Fruit fly (Drosophila melanogaster): ENCODE results near the gene Dhps.

Gene Dhps

dm6 chr3L:8185263-8186227, 12.5 kb upstream of the Dhps start:
- TF ChIP-seq HLH106 (tag; optimal IDR thresholded peaks at IDR 0.05) (peak; percentile 28), br (GFP tag; optimal IDR thresholded peaks at IDR 0.05) (peak; percentile 56), ey (GFP tag; optimal IDR thresholded peaks at IDR 0.05) (peak; percentile 62), dsf (GFP tag; optimal IDR thresholded peaks at IDR 0.05; ENCODE audit: borderline replicate concordance) (no peak), OdsH (GFP tag; optimal IDR thresholded peaks at IDR 0.05) (peak; percentile 26), sage (GFP tag; optimal IDR thresholded peaks at IDR 0.05) (no peak), fru (GFP tag; optimal IDR thresholded peaks at IDR 0.05) (peak; percentile 85), Hr83 (GFP tag; optimal IDR thresholded peaks at IDR 0.05; ENCODE audit: poor library complexity, severe bottlenecking) (no peak), Hnf4 (GFP tag; optimal IDR thresholded peaks at IDR 0.05) (peak; percentile 50), Sp1 (GFP tag; optimal IDR thresholded peaks at IDR 0.05) (peak; percentile 33), foxo (GFP tag; optimal IDR thresholded peaks at IDR 0.05) (peak in 1 of 2 experiments; percentile 56), pan (optimal IDR thresholded peaks at IDR 0.05) (no peak), rgr (GFP tag; optimal IDR thresholded peaks at IDR 0.05) (peak; percentile 47), dmrt93B (GFP tag; optimal IDR thresholded peaks at IDR 0.05) (no peak), sv (GFP tag; optimal IDR thresholded peaks at IDR 0.05) (peak; percentile 60), woc (GFP tag; optimal IDR thresholded peaks at IDR 0.05) (peak; percentile 50), h (GFP tag; optimal IDR thresholded peaks at IDR 0.05) (peak; percentile 88), psq (GFP tag; optimal IDR thresholded peaks at IDR 0.05) (peak; percentile 45), Jra (GFP tag; optimal IDR thresholded peaks at IDR 0.05) (peak; percentile 68), CrebA (GFP tag; optimal IDR thresholded peaks at IDR 0.05; ENCODE audit: borderline replicate concordance) (no peak)

DNA sequence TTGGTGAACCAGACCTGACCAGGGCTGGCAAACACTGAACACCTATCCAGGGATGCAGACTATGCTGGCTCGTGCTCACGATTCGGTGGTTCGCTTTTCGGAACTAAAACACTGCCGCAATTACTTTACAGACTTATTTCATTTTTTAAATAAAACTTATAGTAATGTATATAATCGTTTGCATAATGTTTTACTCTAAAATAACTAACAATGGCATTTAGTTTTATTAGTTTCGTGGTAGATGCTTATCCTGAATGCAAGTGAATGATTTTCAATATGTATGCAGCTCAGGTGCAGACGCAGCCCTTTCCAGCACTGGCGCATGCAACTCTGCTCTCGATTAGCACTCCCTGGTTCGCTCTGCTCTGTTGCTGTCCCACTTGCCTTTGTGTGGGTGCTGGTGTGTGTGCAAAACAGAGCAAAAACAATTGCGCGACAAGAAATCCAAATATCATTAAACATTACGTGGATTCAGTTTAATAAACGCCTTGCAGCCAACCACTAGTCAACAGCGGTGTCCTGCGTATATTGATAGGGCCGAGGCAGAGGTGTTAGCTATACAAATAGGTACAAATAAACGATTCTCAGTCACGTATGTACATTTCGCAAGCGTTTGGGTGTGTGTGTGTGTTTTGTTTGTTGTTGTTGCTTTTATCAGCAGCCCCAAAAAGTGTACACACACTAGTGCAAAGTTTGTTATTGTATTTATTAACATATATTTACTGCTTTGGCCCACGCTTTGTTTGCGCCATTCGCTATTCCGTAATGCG, 11.2 kb upstream of the Dhps start, which contains the start of the genes ERR and Atg18a:
TSS of gene ERR (minus strand) at position 45 of the 770 bp plus-strand sequence.
TSS of gene Atg18a (plus strand) at position 231 of the 770 bp plus-strand sequence.
- TF ChIP-seq fru (GFP tag; optimal IDR thresholded peaks at IDR 0.05) (peak; percentile 87), Jra (GFP tag; optimal IDR thresholded peaks at IDR 0.05) (peak; percentile 88), dl (GFP tag; optimal IDR thresholded peaks at IDR 0.05; ENCODE audit: insufficient read depth in 1 of 2, partially characterized antibody in 2 of 2) (no peak), woc (GFP tag; optimal IDR thresholded peaks at IDR 0.05) (peak; percentile 91), N (GFP tag; optimal IDR thresholded peaks at IDR 0.05) (peak; percentile 63), rgr (GFP tag; optimal IDR thresholded peaks at IDR 0.05) (peak; percentile 87), Mio (GFP tag; optimal IDR thresholded peaks at IDR 0.05) (peak; percentile 35), brk (GFP tag; optimal IDR thresholded peaks at IDR 0.05) (no peak), sage (GFP tag; optimal IDR thresholded peaks at IDR 0.05) (peak; percentile 50), sv (GFP tag; optimal IDR thresholded peaks at IDR 0.05) (peak; percentile 90), OdsH (GFP tag; optimal IDR thresholded peaks at IDR 0.05) (peak; percentile 85), pan (optimal IDR thresholded peaks at IDR 0.05) (no peak), Abd-B (GFP tag; optimal IDR thresholded peaks at IDR 0.05) (no peak), Dfd (GFP tag; optimal IDR thresholded peaks at IDR 0.05) (no peak), ey (GFP tag; optimal IDR thresholded peaks at IDR 0.05) (peak; percentile 84), foxo (GFP tag; optimal IDR thresholded peaks at IDR 0.05) (peak in 1 of 2 experiments; percentile 92), h (GFP tag; optimal IDR thresholded peaks at IDR 0.05) (peak; percentile 91), Dif (GFP tag; optimal IDR thresholded peaks at IDR 0.05; ENCODE audit: partially characterized antibody) (peak; percentile 5), Hnf4 (GFP tag; optimal IDR thresholded peaks at IDR 0.05) (peak; percentile 90), tai (GFP tag; optimal IDR thresholded peaks at IDR 0.05) (no peak), GATAd (GFP tag; optimal IDR thresholded peaks at IDR 0.05) (peak; percentile 74), CG32264 (GFP tag; optimal IDR thresholded peaks at IDR 0.05) (peak; percentile 29), CG9705 (GFP tag; optimal IDR thresholded peaks at IDR 0.05) (peak; percentile 85), Hr78 (GFP tag; optimal IDR thresholded peaks at IDR 0.05) (no peak), Hr83 (GFP tag; optimal IDR thresholded peaks at IDR 0.05; ENCODE audit: poor library complexity, severe bottlenecking) (peak; percentile 88), Sp1 (GFP tag; optimal IDR thresholded peaks at IDR 0.05) (peak; percentile 86), Myc (optimal IDR thresholded peaks at IDR 0.05) (peak; percentile 49), CrebA (GFP tag; optimal IDR thresholded peaks at IDR 0.05; ENCODE audit: borderline replicate concordance) (no peak), dmrt93B (GFP tag; optimal IDR thresholded peaks at IDR 0.05) (peak; percentile 91), HLH106 (tag; optimal IDR thresholded peaks at IDR 0.05) (peak; percentile 93), Vsx2 (GFP tag; optimal IDR thresholded peaks at IDR 0.05; ENCODE audit: partially characterized antibody) (no peak), jim (GFP tag; optimal IDR thresholded peaks at IDR 0.05) (peak; percentile 36), psq (GFP tag; optimal IDR thresholded peaks at IDR 0.05) (peak; percentile 76), lola (GFP tag; optimal IDR thresholded peaks at IDR 0.05) (no peak), br (GFP tag; optimal IDR thresholded peaks at IDR 0.05) (peak; percentile 80), dsf (GFP tag; optimal IDR thresholded peaks at IDR 0.05; ENCODE audit: borderline replicate concordance) (peak; percentile 86), usp (GFP tag; optimal IDR thresholded peaks at IDR 0.05) (no peak), Rel (GFP tag; optimal IDR thresholded peaks at IDR 0.05) (peak; percentile 49), Rel (tag; optimal IDR thresholded peaks at IDR 0.05) (peak; percentile 69)

Data from whole organism, wandering third instar larva.